Worm (Caenorhabditis elegans) whole organism, L2 larva: Measurements from ENCODE around the gene fzr-1.
A peak's percentile ranks its signal among the peaks of the same experiment; 100 is the strongest.

Source experiments
- C34F6.9 ChIP-seq: fragments of 150-350 bp; optimal IDR thresholded peaks from 2 replicates; lab custom pipeline; 2014; ENCODE audit warnings: missing biosample characterization, missing genetic modification characterization
- F13H6.1 ChIP-seq: sonication (generic microtip); optimal IDR thresholded peaks from 2 replicates; lab custom pipeline; 2016; ENCODE audit warnings: missing genetic modification characterization, missing compliant biosample characterization
- R02D3.7 ChIP-seq: fragments of 150-350 bp; optimal IDR thresholded peaks from 2 replicates; lab custom pipeline; 2014; ENCODE audit warnings: missing biosample characterization, missing genetic modification characterization
- Y55F3AM.14 ChIP-seq: fragments of 200-800 bp; sonication (Bioruptor generic); optimal IDR thresholded peaks from 2 replicates; lab custom pipeline; 2018; ENCODE audit warnings: mild to moderate bottlenecking, missing genetic modification characterization, missing compliant biosample characterization
- ZK546.5 ChIP-seq: sonication (generic microtip); optimal IDR thresholded peaks from 2 replicates; lab custom pipeline; 2017; ENCODE audit warnings: missing biosample characterization, missing genetic modification characterization
- alr-1 ChIP-seq: fragments of 150-350 bp; optimal IDR thresholded peaks from 2 replicates; lab custom pipeline; 2014; ENCODE audit warnings: missing biosample characterization, missing genetic modification characterization
- aly-2 ChIP-seq: fragments of 150-350 bp; optimal IDR thresholded peaks from 2 replicates; lab custom pipeline; 2014; ENCODE audit warnings: missing biosample characterization, missing genetic modification characterization
- blmp-1 ChIP-seq: sonication (generic microtip); optimal IDR thresholded peaks from 2 replicates; lab custom pipeline; 2017; ENCODE audit warnings: missing genetic modification characterization, mild to moderate bottlenecking, missing compliant biosample characterization, antibody characterized with exemption, moderate library complexity; ENCODE audit not compliant: insufficient read depth
- ceh-16 ChIP-seq: fragments of 150-350 bp; optimal IDR thresholded peaks from 2 replicates; lab custom pipeline; 2014; ENCODE audit warnings: missing biosample characterization, missing genetic modification characterization
- ceh-82 ChIP-seq: fragments of 150-350 bp; optimal IDR thresholded peaks from 2 replicates; lab custom pipeline; 2014; ENCODE audit warnings: missing biosample characterization, missing genetic modification characterization
- crh-2 ChIP-seq: sonication (generic microtip); optimal IDR thresholded peaks from 2 replicates; lab custom pipeline; 2017; ENCODE audit warnings: missing biosample characterization, missing genetic modification characterization
- dmd-4 ChIP-seq: sonication (generic microtip); optimal IDR thresholded peaks from 2 replicates; lab custom pipeline; 2017; ENCODE audit warnings: missing biosample characterization, missing genetic modification characterization
- egl-27 ChIP-seq: sonication (generic microtip); optimal IDR thresholded peaks from 3 replicates; lab custom pipeline; 2017; ENCODE audit warnings: missing biosample characterization, missing genetic modification reagents, missing genetic modification characterization
- elt-1 ChIP-seq: fragments of 150-350 bp; optimal IDR thresholded peaks from 2 replicates; lab custom pipeline; 2014; ENCODE audit warnings: missing biosample characterization, missing genetic modification characterization
- elt-3 ChIP-seq: sonication (generic microtip); optimal IDR thresholded peaks from 2 replicates; lab custom pipeline; 2017; ENCODE audit warnings: missing biosample characterization, missing genetic modification characterization
- gmeb-1 ChIP-seq: fragments of 150-350 bp; optimal IDR thresholded peaks from 2 replicates; lab custom pipeline; 2014; ENCODE audit warnings: missing biosample characterization, missing genetic modification characterization
- lin-11 ChIP-seq: fragments of 150-350 bp; sonication (generic microtip); optimal IDR thresholded peaks from 2 replicates; lab custom pipeline; 2014; ENCODE audit warnings: missing biosample characterization, missing genetic modification characterization, inconsistent platforms, mixed read lengths
- lin-13 ChIP-seq: fragments of 150-350 bp; optimal IDR thresholded peaks from 2 replicates; lab custom pipeline; 2014; ENCODE audit warnings: missing biosample characterization, missing genetic modification reagents, missing genetic modification characterization
- lin-39 ChIP-seq: fragments of 150-350 bp; optimal IDR thresholded peaks from 2 replicates; lab custom pipeline; 2014; ENCODE audit warnings: missing biosample characterization, missing genetic modification reagents, missing genetic modification characterization
- mab-5 ChIP-seq: fragments of 150-350 bp; optimal IDR thresholded peaks from 2 replicates; lab custom pipeline; 2014; ENCODE audit warnings: missing biosample characterization, missing genetic modification characterization
- mdl-1 ChIP-seq, 2 experiments: fragments of 150-350 bp in 1 of 2; sonication (generic microtip) in 1 of 2; optimal IDR thresholded peaks; 2 replicates each; lab custom pipeline; 2017; ENCODE audit warnings: missing biosample characterization in 2 of 2, missing genetic modification characterization in 2 of 2
- nhr-10 ChIP-seq: sonication (generic microtip); optimal IDR thresholded peaks from 2 replicates; lab custom pipeline; 2017; ENCODE audit warnings: missing biosample characterization, missing genetic modification characterization
- nhr-12 ChIP-seq: fragments of 150-350 bp; optimal IDR thresholded peaks from 2 replicates; lab custom pipeline; 2014; ENCODE audit warnings: missing biosample characterization, missing genetic modification characterization
- nhr-129 ChIP-seq: fragments of 150-350 bp; optimal IDR thresholded peaks from 2 replicates; lab custom pipeline; 2014; ENCODE audit warnings: missing biosample characterization, missing genetic modification characterization
- nhr-21 ChIP-seq: fragments of 150-350 bp; optimal IDR thresholded peaks from 2 replicates; lab custom pipeline; 2014; ENCODE audit warnings: missing biosample characterization, missing genetic modification characterization
- nhr-23 ChIP-seq: fragments of 150-350 bp; optimal IDR thresholded peaks from 2 replicates; lab custom pipeline; 2014; ENCODE audit warnings: missing biosample characterization, missing genetic modification reagents, missing genetic modification characterization
- nhr-237 ChIP-seq: fragments of 150-350 bp; optimal IDR thresholded peaks from 2 replicates; lab custom pipeline; 2014; ENCODE audit warnings: missing biosample characterization, missing genetic modification characterization
- nhr-25 ChIP-seq: fragments of 150-350 bp; sonication (generic microtip); optimal IDR thresholded peaks from 3 replicates; lab custom pipeline; 2014; ENCODE audit warnings: missing biosample characterization, missing genetic modification characterization
- nhr-6 ChIP-seq: fragments of 150-350 bp; optimal IDR thresholded peaks from 2 replicates; lab custom pipeline; 2014; ENCODE audit warnings: missing biosample characterization, missing genetic modification characterization
- nhr-77 ChIP-seq: fragments of 150-350 bp; optimal IDR thresholded peaks from 2 replicates; lab custom pipeline; 2014; ENCODE audit warnings: missing biosample characterization, missing genetic modification characterization
- peb-1 ChIP-seq: fragments of 150-350 bp; optimal IDR thresholded peaks from 2 replicates; lab custom pipeline; 2014; ENCODE audit warnings: missing biosample characterization, missing genetic modification characterization
- sem-4 ChIP-seq: fragments of 150-350 bp; optimal IDR thresholded peaks from 2 replicates; lab custom pipeline; 2014; ENCODE audit warnings: missing biosample characterization, missing genetic modification reagents, missing genetic modification characterization
- skn-1 ChIP-seq: sonication (generic microtip); optimal IDR thresholded peaks from 2 replicates; lab custom pipeline; 2017; ENCODE audit warnings: missing biosample characterization, missing genetic modification characterization
- sma-3 ChIP-seq: sonication (generic microtip); optimal IDR thresholded peaks from 2 replicates; lab custom pipeline; 2016; ENCODE audit warnings: missing genetic modification reagents, missing genetic modification characterization, missing compliant biosample characterization
- sma-9 ChIP-seq, 2 experiments: fragments of 150-350 bp in 1 of 2; sonication (generic microtip) in 1 of 2; optimal IDR thresholded peaks; 2 replicates each; lab custom pipeline; 2014 to 2016; ENCODE audit warnings: missing genetic modification characterization in 2 of 2, mild to moderate bottlenecking in 1 of 2, missing biosample characterization in 1 of 2, missing compliant biosample characterization in 1 of 2, missing genetic modification reagents in 1 of 2, moderate library complexity in 1 of 2
- snpc-4 ChIP-seq: fragments of 150-350 bp; optimal IDR thresholded peaks from 2 replicates; lab custom pipeline; 2014; ENCODE audit warnings: missing biosample characterization, missing genetic modification characterization
- unc-39 ChIP-seq: fragments of 150-350 bp; optimal IDR thresholded peaks from 2 replicates; lab custom pipeline; 2014; ENCODE audit warnings: missing biosample characterization, missing genetic modification characterization
- unc-55 ChIP-seq: fragments of 150-350 bp; sonication (generic microtip); optimal IDR thresholded peaks from 3 replicates; lab custom pipeline; 2014; ENCODE audit warnings: missing biosample characterization, missing genetic modification reagents, missing genetic modification characterization
- unc-62 ChIP-seq: fragments of 150-350 bp; optimal IDR thresholded peaks from 2 replicates; lab custom pipeline; 2014; ENCODE audit warnings: missing biosample characterization, missing genetic modification reagents, missing genetic modification characterization
- zag-1 ChIP-seq: fragments of 150-350 bp; optimal IDR thresholded peaks from 2 replicates; lab custom pipeline; 2014; ENCODE audit warnings: missing biosample characterization, missing genetic modification characterization
- ztf-1 ChIP-seq: fragments of 200-800 bp; sonication (Bioruptor generic); conservative IDR thresholded peaks from 2 replicates; pipeline ENCODE4 v1.3.6; 2022; ENCODE audit warnings: missing genetic modification characterization, missing compliant biosample characterization
- ztf-11 ChIP-seq: sonication (generic microtip); optimal IDR thresholded peaks from 2 replicates; lab custom pipeline; 2017; ENCODE audit warnings: missing biosample characterization, missing genetic modification characterization
- ztf-4 ChIP-seq: fragments of 150-350 bp; optimal IDR thresholded peaks from 2 replicates; lab custom pipeline; 2014; ENCODE audit warnings: missing biosample characterization, missing genetic modification characterization

The fzr-1 gene

DNA sequence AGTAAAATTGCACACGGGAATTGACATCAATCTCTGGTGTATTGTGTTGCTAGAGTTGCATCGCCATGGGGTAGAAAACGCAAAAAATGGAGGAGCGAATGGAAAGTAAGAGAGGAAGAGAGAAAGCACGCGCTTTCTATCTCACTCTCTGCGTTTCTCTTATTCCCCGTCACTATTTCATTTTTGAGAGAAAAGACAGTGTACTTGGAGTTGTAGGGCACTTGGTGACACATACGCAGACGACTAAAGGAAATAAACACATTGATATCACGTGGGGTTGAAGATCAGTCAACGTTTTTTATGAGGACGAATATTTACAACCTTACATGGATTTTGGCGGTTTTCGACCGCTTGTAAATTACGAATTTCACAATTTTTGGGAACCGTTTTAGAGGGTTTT, 40.8 kb downstream of the fzr-1 start (continued):
- peak; percentile 96 for TF ChIP-seq egl-27 (tag; lab: Kevin White, UChicago)
- peak; percentile 96 for TF ChIP-seq F13H6.1 (tag; lab: Kevin White, UChicago)
- TF ChIP-seq elt-1 (tag; lab: Kevin White, UChicago): no peak
- no peak for TF ChIP-seq nhr-237 (tag; lab: Kevin White, UChicago)
- TF ChIP-seq sma-9 (GFP tag; optimal IDR thresholded peaks at IDR 0.05; lab: Kevin White, UChicago): peak; percentile 99
- peak; percentile 70 for TF ChIP-seq sma-9 (tag; optimal IDR thresholded peaks at IDR 0.05; lab: Kevin White, UChicago)
- TF ChIP-seq dmd-4 (tag; lab: Kevin White, UChicago): no peak
- no peak for TF ChIP-seq nhr-23

- TF ChIP-seq mab-5 (tag; lab: Kevin White, UChicago): no peak
- no peak for TF ChIP-seq nhr-237 (tag; lab: Kevin White, UChicago)
- peak; percentile 55 for TF ChIP-seq sma-9 (GFP tag; optimal IDR thresholded peaks at IDR 0.05; lab: Kevin White, UChicago)
- TF ChIP-seq sma-9 (tag; optimal IDR thresholded peaks at IDR 0.05; lab: Kevin White, UChicago): no peak
- no peak for TF ChIP-seq elt-1 (tag; lab: Kevin White, UChicago)
- peak; percentile 42 for TF ChIP-seq crh-2 (tag; lab: Kevin White, UChicago)
- no peak for TF ChIP-seq unc-39 (tag; lab: Kevin White, UChicago)
- no peak for TF ChIP-seq dmd-4 (tag; lab: Kevin White, UChicago)
- TF ChIP-seq F13H6.1 (tag; lab: Kevin White, UChicago): no peak
- TF ChIP-seq alr-1 (tag; lab: Kevin White, UChicago): no peak
- peak; percentile 17 for TF ChIP-seq gmeb-1 (tag; lab: Kevin White, UChicago)
- TF ChIP-seq ceh-16: no peak
- no peak for TF ChIP-seq sma-3
- TF ChIP-seq blmp-1 (tag; lab: Kevin White, UChicago): peak; percentile 45
- no peak for TF ChIP-seq nhr-23
- no peak for TF ChIP-seq nhr-12 (tag; lab: Kevin White, UChicago)
- TF ChIP-seq lin-13 (GFP tag; lab: Kevin White, UChicago): no peak
- no peak for TF ChIP-seq mdl-1 (tag; optimal IDR thresholded peaks at IDR 0.05; lab: Kevin White, UChicago)
- no peak for TF ChIP-seq zag-1 (tag; lab: Kevin White, UChicago)
- no peak for TF ChIP-seq nhr-6 (tag; lab: Kevin White, UChicago)
- no peak for TF ChIP-seq skn-1 (tag; lab: Kevin White, UChicago)
- no peak for TF ChIP-seq nhr-129
- no peak for TF ChIP-seq lin-11
- no peak for TF ChIP-seq unc-62 (GFP tag; lab: Kevin White, UChicago)
- no peak for TF ChIP-seq ZK546.5 (tag; lab: Kevin White, UChicago)
- TF ChIP-seq, all 48 proteins: peak for 4
These were observed 41.7 kb downstream of the fzr-1 start for ce11 chrII:9602566-9602965.

ce11 chrII:9601679-9602078, 42.6 kb downstream of the fzr-1 start:
- TF ChIP-seq elt-1 (tag; lab: Kevin White, UChicago) (no peak), nhr-23 (no peak), ZK546.5 (tag; lab: Kevin White, UChicago) (no peak), blmp-1 (tag; lab: Kevin White, UChicago) (peak; percentile 68), unc-62 (GFP tag; lab: Kevin White, UChicago) (no peak), lin-13 (GFP tag; lab: Kevin White, UChicago) (peak; percentile 9), Y55F3AM.14 (GFP tag; lab: Kevin White, UChicago) (no peak), dmd-4 (tag; lab: Kevin White, UChicago) (no peak), ztf-11 (tag; lab: Kevin White, UChicago) (no peak), sma-3 (peak; percentile 17), aly-2 (no peak), elt-3 (tag; lab: Kevin White, UChicago) (no peak), alr-1 (tag; lab: Kevin White, UChicago) (no peak), sem-4 (tag; lab: Kevin White, UChicago) (peak; percentile 72), nhr-12 (tag; lab: Kevin White, UChicago) (no peak), C34F6.9 (peak; percentile 36), ceh-82 (tag; lab: Kevin White, UChicago) (no peak), ztf-4 (tag; lab: Kevin White, UChicago) (peak; percentile 72), skn-1 (tag; lab: Kevin White, UChicago) (no peak), nhr-6 (tag; lab: Kevin White, UChicago) (peak; percentile 27), mab-5 (tag; lab: Kevin White, UChicago) (no peak), sma-9 (GFP tag; optimal IDR thresholded peaks at IDR 0.05; lab: Kevin White, UChicago) (peak; percentile 87), sma-9 (tag; optimal IDR thresholded peaks at IDR 0.05; lab: Kevin White, UChicago) (no peak), gmeb-1 (tag; lab: Kevin White, UChicago) (peak; percentile 54), unc-39 (tag; lab: Kevin White, UChicago) (no peak), nhr-10 (tag; lab: Kevin White, UChicago) (no peak), unc-55 (GFP tag; lab: Kevin White, UChicago) (no peak), mdl-1 (tag; optimal IDR thresholded peaks at IDR 0.05; lab: Kevin White, UChicago) (peak; percentile 3 to 70), ztf-1 (GFP tag; lab: Robert Waterston, UW) (no peak), lin-11 (no peak), lin-39 (tag; lab: Kevin White, UChicago) (no peak), nhr-25 (tag; lab: Kevin White, UChicago) (peak; percentile 86), crh-2 (tag; lab: Kevin White, UChicago) (peak; percentile 75), nhr-21 (tag; lab: Kevin White, UChicago) (peak; percentile 12), nhr-77 (no peak), snpc-4 (tag; lab: Kevin White, UChicago) (no peak), peb-1 (tag; lab: Kevin White, UChicago) (no peak), ceh-16 (no peak), egl-27 (tag; lab: Kevin White, UChicago) (no peak), F13H6.1 (tag; lab: Kevin White, UChicago) (no peak), R02D3.7 (tag; lab: Kevin White, UChicago) (no peak), nhr-129 (peak; percentile 86), zag-1 (tag; lab: Kevin White, UChicago) (no peak), nhr-237 (tag; lab: Kevin White, UChicago) (no peak)
